Worm (Caenorhabditis elegans): ENCODE results near the gene igdb-1.

- TF ChIP-seq unc-120 (tag; optimal IDR thresholded peaks at IDR 0.05; ENCODE audit: poor library complexity, severe bottlenecking) (no peak), nhr-12 (tag; optimal IDR thresholded peaks at IDR 0.05) (no peak), M03D4.4 (tag; optimal IDR thresholded peaks at IDR 0.05) (no peak), lin-13 (tag; optimal IDR thresholded peaks at IDR 0.05) (no peak), mep-1 (tag; optimal IDR thresholded peaks at IDR 0.05) (no peak), nhr-237 (tag; optimal IDR thresholded peaks at IDR 0.05) (no peak), unc-39 (tag; optimal IDR thresholded peaks at IDR 0.05) (no peak), ztf-11 (tag; optimal IDR thresholded peaks at IDR 0.05) (no peak), lsy-2 (tag; optimal IDR thresholded peaks at IDR 0.05) (no peak), nhr-76 (tag; optimal IDR thresholded peaks at IDR 0.05) (no peak), sptf-1 (tag; optimal IDR thresholded peaks at IDR 0.05) (no peak), mab-5 (tag; optimal IDR thresholded peaks at IDR 0.05) (no peak)
Observed at ce11 chrIV:12432340-12432739, 46.5 kb upstream of the igdb-1 start, which contains the start of gene clec-184.
